Fruit fly (Drosophila melanogaster): ENCODE measurements around the gene Snmp1.

- no peak for TF ChIP-seq usp (GFP tag; optimal IDR thresholded peaks at IDR 0.05)
- TF ChIP-seq psq (optimal IDR thresholded peaks at IDR 0.05) = no peak
- TF ChIP-seq CG8478 (optimal IDR thresholded peaks at IDR 0.05) = no peak
These were observed 35.9 kb upstream of the Snmp1 start for dm6 chr3R:21203660-21204499.
